Fruit fly (Drosophila melanogaster) whole organism, embryonic: Measurements from ENCODE around the gene Obp73a.

ENCODE experiments used
- Aef1 ChIP-seq: fragments of 200-800 bp; sonication (Bioruptor generic); IDR thresholded peaks from 3 replicates; pipeline ENCODE4 v1.3.6; 2022; ENCODE audit warnings: missing biosample characterization, missing genetic modification characterization
- Blimp-1 ChIP-seq: fragments of 200-800 bp; sonication (Bioruptor generic); optimal IDR thresholded peaks from 3 replicates; lab custom pipeline; 2018; ENCODE audit warnings: missing biosample characterization, missing genetic modification characterization, mild to moderate bottlenecking, moderate library complexity, missing genetic modification reagents
- CG11560 ChIP-seq: fragments of 200-800 bp; sonication (Bioruptor generic); IDR thresholded peaks from 3 replicates; pipeline ENCODE4 v1.3.6; 2022; ENCODE audit warnings: missing biosample characterization, missing genetic modification characterization
- CG11696 ChIP-seq: fragments of 200-800 bp; sonication (Bioruptor generic); IDR thresholded peaks from 2 replicates; pipeline ENCODE4 v1.3.6; 2022; ENCODE audit warnings: missing biosample characterization, missing genetic modification characterization
- CG12299 ChIP-seq: fragments of 200-800 bp; sonication (Bioruptor generic); optimal IDR thresholded peaks from 2 replicates; lab custom pipeline; 2018; ENCODE audit warnings: missing biosample characterization, mild to moderate bottlenecking, missing genetic modification characterization
- CG1529 ChIP-seq: fragments of 200-800 bp; sonication (Bioruptor generic); optimal IDR thresholded peaks from 3 replicates; lab custom pipeline; 2018; ENCODE audit warnings: missing biosample characterization, missing genetic modification characterization
- CG1603 ChIP-seq: fragments of 200-800 bp; sonication (Bioruptor generic); optimal IDR thresholded peaks from 2 replicates; lab custom pipeline; 2019; ENCODE audit warnings: missing biosample characterization, mild to moderate bottlenecking, missing genetic modification characterization, moderate library complexity
- CG1647 ChIP-seq: fragments of 200-800 bp; sonication (Bioruptor generic); optimal IDR thresholded peaks from 3 replicates; lab custom pipeline; 2016; ENCODE audit warnings: missing biosample characterization, missing genetic modification characterization
- CG17612 ChIP-seq: fragments of 200-800 bp; sonication (Bioruptor generic); IDR thresholded peaks from 2 replicates; pipeline ENCODE4 v1.3.6; 2022; ENCODE audit warnings: missing biosample characterization, missing genetic modification characterization
- CG18599 ChIP-seq: fragments of 200-800 bp; sonication (Bioruptor generic); optimal IDR thresholded peaks from 3 replicates; lab custom pipeline; 2017; ENCODE audit warnings: missing biosample characterization, missing genetic modification characterization, mild to moderate bottlenecking, moderate library complexity, missing genetic modification reagents
- CG2120 ChIP-seq: fragments of 200-800 bp; sonication (Bioruptor generic); optimal IDR thresholded peaks from 3 replicates; lab custom pipeline; 2016; ENCODE audit warnings: missing biosample characterization, missing genetic modification characterization
- CG30403 ChIP-seq: fragments of 200-800 bp; sonication (Bioruptor generic); optimal IDR thresholded peaks from 3 replicates; lab custom pipeline; 2016; ENCODE audit warnings: missing biosample characterization, missing genetic modification characterization
- CG4617 ChIP-seq: fragments of 200-800 bp; sonication (Bioruptor generic); optimal IDR thresholded peaks from 3 replicates; lab custom pipeline; 2016; ENCODE audit warnings: missing biosample characterization, missing genetic modification characterization, borderline replicate concordance
- CG6683 ChIP-seq: fragments of 200-800 bp; sonication (Bioruptor generic); optimal IDR thresholded peaks from 2 replicates; lab custom pipeline; 2017; ENCODE audit warnings: missing biosample characterization, mild to moderate bottlenecking, missing genetic modification characterization, missing genetic modification reagents
- CG7745 ChIP-seq: fragments of 200-800 bp; sonication (Bioruptor generic); optimal IDR thresholded peaks from 2 replicates; lab custom pipeline; 2018; ENCODE audit warnings: missing biosample characterization, mild to moderate bottlenecking, missing genetic modification characterization, moderate library complexity
- CG9797 ChIP-seq: fragments of 200-800 bp; sonication (Bioruptor generic); optimal IDR thresholded peaks from 3 replicates; lab custom pipeline; 2018; ENCODE audit warnings: missing biosample characterization, mild to moderate bottlenecking, missing genetic modification characterization
- Chrac-16 ChIP-seq: fragments of 200-800 bp; sonication (Bioruptor generic); optimal IDR thresholded peaks from 3 replicates; lab custom pipeline; 2016; ENCODE audit warnings: missing biosample characterization, missing genetic modification characterization
- Dbx ChIP-seq: fragments of 200-800 bp; sonication (Bioruptor generic); IDR thresholded peaks from 3 replicates; pipeline ENCODE4 v1.3.6; 2022; ENCODE audit warnings: missing biosample characterization, missing genetic modification characterization
- Dfd ChIP-seq, 2 experiments: fragments of >200 bp; optimal IDR thresholded peaks; 2 replicates each; lab custom pipeline; 2017; ENCODE audit warnings: missing biosample characterization in 2 of 2, missing genetic modification characterization in 2 of 2
- Dll ChIP-seq: fragments of 200-800 bp; sonication (Bioruptor generic); IDR thresholded peaks from 4 replicates; pipeline ENCODE4 v1.3.6; 2022; ENCODE audit warnings: missing biosample characterization, missing genetic modification characterization; ENCODE audit not compliant: partially characterized antibody
- E2f2 ChIP-seq: fragments of 200-800 bp; sonication (Bioruptor generic); IDR thresholded peaks from 2 replicates; pipeline ENCODE4 v1.3.6; 2022; ENCODE audit warnings: missing biosample characterization, missing genetic modification characterization
- HLH4C ChIP-seq: fragments of 200-800 bp; sonication (Bioruptor generic); IDR thresholded peaks from 3 replicates; pipeline ENCODE4 v1.3.6; 2022; ENCODE audit warnings: missing biosample characterization, missing genetic modification characterization; ENCODE audit not compliant: partially characterized antibody
- Hr51 ChIP-seq, 2 experiments: fragments of 200-800 bp; sonication (Bioruptor generic); optimal IDR thresholded peaks; 2 replicates in 1 of 2; 3 replicates in 1 of 2; lab custom pipeline; 2016 to 2018; ENCODE audit warnings: missing biosample characterization in 2 of 2, missing genetic modification characterization in 2 of 2, mild to moderate bottlenecking in 1 of 2, moderate library complexity in 1 of 2
- Mad ChIP-seq: fragments of 200-800 bp; sonication (Bioruptor generic); optimal IDR thresholded peaks from 2 replicates; lab custom pipeline; 2016; ENCODE audit warnings: missing biosample characterization, missing genetic modification characterization
- Meics ChIP-seq: fragments of 200-800 bp; sonication (Bioruptor generic); optimal IDR thresholded peaks from 2 replicates; lab custom pipeline; 2017; ENCODE audit warnings: missing biosample characterization, mild to moderate bottlenecking, missing genetic modification characterization
- Scr ChIP-seq: fragments of 200-800 bp; sonication (Bioruptor generic); IDR thresholded peaks from 2 replicates; pipeline ENCODE4 v1.3.6; 2022; ENCODE audit warnings: missing biosample characterization, missing genetic modification characterization; ENCODE audit not compliant: partially characterized antibody
- Sox100B ChIP-seq: fragments of 200-800 bp; sonication (Bioruptor generic); optimal IDR thresholded peaks from 3 replicates; lab custom pipeline; 2018; ENCODE audit warnings: missing biosample characterization, mild to moderate bottlenecking, missing genetic modification characterization
- Ssrp ChIP-seq: fragments of 200-800 bp; sonication (Bioruptor generic); optimal IDR thresholded peaks from 2 replicates; lab custom pipeline; 2018; ENCODE audit warnings: missing biosample characterization, mild to moderate bottlenecking, missing genetic modification characterization, moderate library complexity
- Taf1 ChIP-seq: fragments of 200-800 bp; sonication (Bioruptor generic); IDR thresholded peaks from 2 replicates; pipeline ENCODE4 v1.3.6; 2022; ENCODE audit warnings: missing biosample characterization, missing genetic modification characterization
- ase ChIP-seq: fragments of 200-800 bp; sonication (Bioruptor generic); IDR thresholded peaks from 3 replicates; pipeline ENCODE4 v1.3.6; 2022; ENCODE audit warnings: missing biosample characterization, missing genetic modification characterization
- ato ChIP-seq: fragments of 200-800 bp; sonication (Bioruptor generic); IDR thresholded peaks from 2 replicates; pipeline ENCODE4 v1.3.6; 2022; ENCODE audit warnings: missing biosample characterization, missing genetic modification characterization; ENCODE audit not compliant: partially characterized antibody
- chm ChIP-seq: fragments of 200-800 bp; sonication (Bioruptor generic); IDR thresholded peaks from 2 replicates; pipeline ENCODE4 v1.3.6; 2022; ENCODE audit warnings: missing biosample characterization, missing genetic modification characterization
- dpn ChIP-seq, 2 experiments: fragments of 200-800 bp; sonication (Bioruptor generic); optimal IDR thresholded peaks; 3 replicates each; lab custom pipeline; 2016; ENCODE audit warnings: missing biosample characterization in 2 of 2, missing genetic modification characterization in 2 of 2
- eve ChIP-seq, 2 experiments: fragments of >200 bp; optimal IDR thresholded peaks; 2 replicates each; lab custom pipeline; 2017; ENCODE audit warnings: missing biosample characterization in 2 of 2, missing genetic modification characterization in 2 of 2
- fd64A ChIP-seq: fragments of 200-800 bp; sonication (Bioruptor generic); optimal IDR thresholded peaks from 3 replicates; lab custom pipeline; 2018; ENCODE audit warnings: missing biosample characterization, mild to moderate bottlenecking, missing genetic modification characterization
- gfzf ChIP-seq: fragments of 200-800 bp; sonication (Bioruptor generic); optimal IDR thresholded peaks from 2 replicates; lab custom pipeline; 2016; ENCODE audit warnings: missing biosample characterization, mild to moderate bottlenecking, missing genetic modification characterization, moderate library complexity
- insv ChIP-seq, 2 experiments: fragments of 200-800 bp; sonication (Bioruptor generic); optimal IDR thresholded peaks; 3 replicates each; lab custom pipeline; 2016 to 2018; ENCODE audit warnings: missing biosample characterization in 2 of 2, missing genetic modification characterization in 2 of 2
- inv ChIP-seq: fragments of 200-800 bp; sonication (Bioruptor generic); IDR thresholded peaks from 2 replicates; pipeline ENCODE4 v1.3.6; 2022; ENCODE audit warnings: missing biosample characterization, missing genetic modification characterization; ENCODE audit not compliant: partially characterized antibody
- jing ChIP-seq: fragments of 200-800 bp; sonication (Bioruptor generic); optimal IDR thresholded peaks from 2 replicates; lab custom pipeline; 2018; ENCODE audit warnings: missing biosample characterization, mild to moderate bottlenecking, missing genetic modification characterization
- lmd ChIP-seq: fragments of 200-800 bp; sonication (Bioruptor generic); IDR thresholded peaks from 2 replicates; pipeline ENCODE4 v1.3.6; 2022; ENCODE audit warnings: missing biosample characterization, missing genetic modification characterization
- pnt ChIP-seq: fragments of 200-800 bp; sonication (Bioruptor generic); optimal IDR thresholded peaks from 3 replicates; lab custom pipeline; 2016; ENCODE audit warnings: missing biosample characterization, missing genetic modification characterization
- rib ChIP-seq: fragments of 200-800 bp; sonication (Bioruptor generic); IDR thresholded peaks from 2 replicates; pipeline ENCODE4 v1.3.6; 2022; ENCODE audit warnings: missing biosample characterization, missing genetic modification characterization
- sim ChIP-seq: fragments of 200-800 bp; sonication (Bioruptor generic); IDR thresholded peaks from 2 replicates; pipeline ENCODE4 v1.3.6; 2022; ENCODE audit warnings: missing biosample characterization, missing genetic modification characterization
- slbo ChIP-seq: fragments of 200-800 bp; sonication (Bioruptor generic); IDR thresholded peaks from 2 replicates; pipeline ENCODE4 v1.3.6; 2022; ENCODE audit warnings: missing biosample characterization, missing genetic modification characterization
- sob ChIP-seq: fragments of 200-800 bp; sonication (Bioruptor generic); IDR thresholded peaks from 2 replicates; pipeline ENCODE4 v1.3.6; 2022; ENCODE audit warnings: missing biosample characterization, missing genetic modification characterization
- stc ChIP-seq: fragments of 200-800 bp; sonication (Bioruptor generic); IDR thresholded peaks from 2 replicates; pipeline ENCODE4 v1.3.6; 2022; ENCODE audit warnings: missing biosample characterization, missing genetic modification characterization
- sug ChIP-seq: fragments of 200-800 bp; optimal IDR thresholded peaks from 2 replicates; lab custom pipeline; 2019; ENCODE audit warnings: missing biosample characterization, mild to moderate bottlenecking, missing genetic modification characterization, moderate library complexity
- tio ChIP-seq: fragments of 200-800 bp; sonication (Bioruptor generic); optimal IDR thresholded peaks from 2 replicates; lab custom pipeline; 2017; ENCODE audit warnings: missing biosample characterization, missing genetic modification characterization, inconsistent platforms
- zfh1 ChIP-seq: fragments of 200-800 bp; sonication (Bioruptor generic); IDR thresholded peaks from 3 replicates; pipeline ENCODE4 v1.3.6; 2022; ENCODE audit warnings: missing biosample characterization, missing genetic modification characterization

Gene Obp73a

dm6 chr3L:16955219-16956002 is 11.2 kb downstream of the Obp73a start (continued):
- TF ChIP-seq Meics (no peak), stc (GFP tag; lab: Robert Waterston, UW) (no peak), tio (GFP tag; lab: Kevin White, UChicago) (no peak), CG17612 (GFP tag; lab: Robert Waterston, UW) (no peak), Scr (peak; percentile 83), dpn (GFP tag; optimal IDR thresholded peaks at IDR 0.05; lab: Kevin White, UChicago) (peak; percentile 34 to 56), Aef1 (no peak), chm (GFP tag; lab: Robert Waterston, UW) (0 out of 2 replicates have a peak, but pooled peaks have one; percentile 45), Dbx (GFP tag; lab: Robert Waterston, UW) (peak; percentile 64; the same call in 2 of the 3 replicates), CG9797 (GFP tag; lab: Kevin White, UChicago) (peak; percentile 79), CG12299 (no peak), Dll (peak; percentile 88), CG2120 (GFP tag; lab: Kevin White, UChicago) (peak; percentile 39), sob (GFP tag; lab: Robert Waterston, UW) (peak; percentile 50), Ssrp (tag; lab: Kevin White, UChicago) (no peak), CG11696 (GFP tag; lab: Robert Waterston, UW) (no peak), Mad (GFP tag; lab: Kevin White, UChicago) (peak; percentile 35), Blimp-1 (GFP tag; lab: Kevin White, UChicago) (peak; percentile 57), CG7745 (tag; lab: Kevin White, UChicago) (no peak), pnt (no peak), CG4617 (GFP tag; lab: Kevin White, UChicago) (peak; percentile 9), ase (GFP tag; lab: Robert Waterston, UW) (no peak), HLH4C (GFP tag; lab: Robert Waterston, UW) (peak; percentile 79), eve (GFP tag; optimal IDR thresholded peaks at IDR 0.05; lab: Kevin White, UChicago) (peak in 1 of 2 experiments; percentile 53), CG1647 (GFP tag; lab: Kevin White, UChicago) (no peak), zfh1 (peak; percentile 49; the same call in 2 of the 3 replicates), Hr51 (GFP tag; optimal IDR thresholded peaks at IDR 0.05; lab: Kevin White, UChicago) (peak; percentile 35 to 41), Chrac-16 (peak; percentile 30), sug (tag; lab: Kevin White, UChicago) (peak; percentile 28), CG1603 (tag; lab: Kevin White, UChicago) (peak; percentile 74), Dfd (GFP tag; optimal IDR thresholded peaks at IDR 0.05; lab: Kevin White, UChicago) (no peak), rib (GFP tag; lab: Robert Waterston, UW) (no peak), CG1529 (GFP tag; lab: Kevin White, UChicago) (no peak), inv (GFP tag; lab: Robert Waterston, UW) (peak; percentile 83), slbo (GFP tag; lab: Robert Waterston, UW) (peak; percentile 45; the same call in 1 of the 2 replicates), gfzf (GFP tag; lab: Kevin White, UChicago) (peak; percentile 79), CG30403 (GFP tag; lab: Kevin White, UChicago) (peak; percentile 12), lmd (no peak), sim (GFP tag; lab: Robert Waterston, UW) (no peak), jing (GFP tag; lab: Kevin White, UChicago) (no peak), Taf1 (GFP tag; lab: Robert Waterston, UW) (no peak), ato (GFP tag; lab: Robert Waterston, UW) (peak; percentile 81), CG18599 (GFP tag; lab: Kevin White, UChicago) (no peak), CG6683 (GFP tag; lab: Kevin White, UChicago) (no peak), insv (GFP tag; optimal IDR thresholded peaks at IDR 0.05; lab: Kevin White, UChicago) (peak in 1 of 2 experiments; percentile 6), Sox100B (GFP tag; lab: Kevin White, UChicago) (no peak), CG11560 (tag; lab: Robert Waterston, UW) (no peak), fd64A (no peak), E2f2 (GFP tag; lab: Robert Waterston, UW) (peak; percentile 98)
